Worm (Caenorhabditis elegans): ENCODE results near the gene Y55F3C.9.

The Y55F3C.9 gene

ce11 chrIV:684748-685147 lies 43.2 kb downstream of the Y55F3C.9 start:
- no peak for TF ChIP-seq F13H6.1 (tag; optimal IDR thresholded peaks at IDR 0.05)
- no peak for TF ChIP-seq nhr-11 (tag; optimal IDR thresholded peaks at IDR 0.05)
- no peak for TF ChIP-seq ztf-1 (GFP tag; conservative IDR thresholded peaks at IDR 0.05)
- no peak for TF ChIP-seq lin-13 (GFP tag; optimal IDR thresholded peaks at IDR 0.05)
- no peak for TF ChIP-seq fos-1 (tag; optimal IDR thresholded peaks at IDR 0.05)
- no peak for TF ChIP-seq ZK546.5 (tag; optimal IDR thresholded peaks at IDR 0.05)
- TF ChIP-seq unc-39 (tag; optimal IDR thresholded peaks at IDR 0.05): no peak
- no peak for TF ChIP-seq nhr-25 (tag; optimal IDR thresholded peaks at IDR 0.05)
- TF ChIP-seq unc-62 (GFP tag; optimal IDR thresholded peaks at IDR 0.05): no peak
- TF ChIP-seq C34F6.9 (tag; optimal IDR thresholded peaks at IDR 0.05): no peak
- no peak for TF ChIP-seq ama-1 (optimal IDR thresholded peaks at IDR 0.05)
- no peak for TF ChIP-seq elt-3 (tag; optimal IDR thresholded peaks at IDR 0.05)
- no peak for TF ChIP-seq gmeb-1 (tag; optimal IDR thresholded peaks at IDR 0.05)
- no peak for TF ChIP-seq R02D3.7 (tag; optimal IDR thresholded peaks at IDR 0.05)
- TF ChIP-seq nhr-21 (tag; optimal IDR thresholded peaks at IDR 0.05): no peak

ce11 chrIV:684197-684596 lies 43.8 kb downstream of the Y55F3C.9 start, which contains the start of gene cutl-28:
cutl-28 (plus strand) TSS chrIV:684497.
- TF ChIP-seq nhr-10 (tag; optimal IDR thresholded peaks at IDR 0.05): no peak
- no peak for TF ChIP-seq nhr-23 (tag; optimal IDR thresholded peaks at IDR 0.05)
- TF ChIP-seq alr-1 (tag; optimal IDR thresholded peaks at IDR 0.05): no peak
- TF ChIP-seq snpc-4 (tag; optimal IDR thresholded peaks at IDR 0.05): no peak
- no peak for TF ChIP-seq mab-5 (tag; optimal IDR thresholded peaks at IDR 0.05)
- no peak for TF ChIP-seq zag-1 (tag; optimal IDR thresholded peaks at IDR 0.05)
- no peak for TF ChIP-seq ceh-82 (tag; optimal IDR thresholded peaks at IDR 0.05)
- no peak for TF ChIP-seq nhr-237 (tag; optimal IDR thresholded peaks at IDR 0.05)
- no peak for TF ChIP-seq ceh-16 (tag; optimal IDR thresholded peaks at IDR 0.05)
- TF ChIP-seq unc-62 (GFP tag; optimal IDR thresholded peaks at IDR 0.05): no peak
- no peak for TF ChIP-seq dmd-4 (tag; optimal IDR thresholded peaks at IDR 0.05)
- TF ChIP-seq sma-9 (GFP tag; optimal IDR thresholded peaks at IDR 0.05): no peak
- no peak for TF ChIP-seq sma-9 (tag; optimal IDR thresholded peaks at IDR 0.05)
- TF ChIP-seq lsy-2 (tag; optimal IDR thresholded peaks at IDR 0.05): no peak
- TF ChIP-seq lin-13 (GFP tag; optimal IDR thresholded peaks at IDR 0.05): no peak
- no peak for TF ChIP-seq egl-27 (tag; optimal IDR thresholded peaks at IDR 0.05)
- no peak for TF ChIP-seq nhr-129 (tag; optimal IDR thresholded peaks at IDR 0.05)

ce11 chrIV:682726-683340 lies 45.2 kb downstream of the Y55F3C.9 start:
- peak; percentile 12 to 15 for TF ChIP-seq mdl-1 (tag; optimal IDR thresholded peaks at IDR 0.05)
- TF ChIP-seq ztf-1 (GFP tag; conservative IDR thresholded peaks at IDR 0.05): no peak
- TF ChIP-seq unc-39 (tag; optimal IDR thresholded peaks at IDR 0.05): no peak
- TF ChIP-seq lsy-2 (tag; optimal IDR thresholded peaks at IDR 0.05): peak in 1 of 2 experiments; percentile 36
- TF ChIP-seq nhr-129 (tag; optimal IDR thresholded peaks at IDR 0.05): peak; percentile 79
- no peak for TF ChIP-seq dmd-4 (tag; optimal IDR thresholded peaks at IDR 0.05)
- TF ChIP-seq nhr-77 (tag; optimal IDR thresholded peaks at IDR 0.05): peak; percentile 28
- TF ChIP-seq alr-1 (tag; optimal IDR thresholded peaks at IDR 0.05): no peak
- peak; percentile 4 for TF ChIP-seq sem-4 (tag; optimal IDR thresholded peaks at IDR 0.05)
- no peak for TF ChIP-seq skn-1 (tag; optimal IDR thresholded peaks at IDR 0.05)
- peak; percentile 58 for TF ChIP-seq sma-9 (GFP tag; optimal IDR thresholded peaks at IDR 0.05)
- no peak for TF ChIP-seq sma-9 (tag; optimal IDR thresholded peaks at IDR 0.05)
- no peak for TF ChIP-seq peb-1 (tag; optimal IDR thresholded peaks at IDR 0.05)
- TF ChIP-seq nhr-23 (tag; optimal IDR thresholded peaks at IDR 0.05): no peak
- TF ChIP-seq zag-1 (tag; optimal IDR thresholded peaks at IDR 0.05): no peak
- no peak for TF ChIP-seq nhr-25 (tag; optimal IDR thresholded peaks at IDR 0.05)
- peak; percentile 44 for TF ChIP-seq crh-2 (tag; optimal IDR thresholded peaks at IDR 0.05)
- peak; percentile 65 for TF ChIP-seq Y55F3AM.14 (GFP tag; optimal IDR thresholded peaks at IDR 0.05)
- no peak for TF ChIP-seq R02D3.7 (tag; optimal IDR thresholded peaks at IDR 0.05)
- no peak for TF ChIP-seq lin-39 (tag; optimal IDR thresholded peaks at IDR 0.05)
- TF ChIP-seq nhr-237 (tag; optimal IDR thresholded peaks at IDR 0.05): no peak
- TF ChIP-seq nhr-10 (tag; optimal IDR thresholded peaks at IDR 0.05): no peak
- peak; percentile 69 for TF ChIP-seq gmeb-1 (tag; optimal IDR thresholded peaks at IDR 0.05)
- TF ChIP-seq nhr-6 (tag; optimal IDR thresholded peaks at IDR 0.05): peak; percentile 8
- peak; percentile 20 for TF ChIP-seq lin-11 (tag; optimal IDR thresholded peaks at IDR 0.05)
- peak; percentile 23 for TF ChIP-seq nhr-11 (tag; optimal IDR thresholded peaks at IDR 0.05)
- no peak for TF ChIP-seq snpc-4 (tag; optimal IDR thresholded peaks at IDR 0.05)
- TF ChIP-seq egl-27 (tag; optimal IDR thresholded peaks at IDR 0.05): no peak
- peak; percentile 51 for TF ChIP-seq sma-3 (GFP tag; optimal IDR thresholded peaks at IDR 0.05)
- TF ChIP-seq elt-3 (tag; optimal IDR thresholded peaks at IDR 0.05): no peak
- no peak for TF ChIP-seq ceh-16 (tag; optimal IDR thresholded peaks at IDR 0.05)
- no peak for TF ChIP-seq ceh-82 (tag; optimal IDR thresholded peaks at IDR 0.05)
- no peak for TF ChIP-seq mbf-1 (tag; optimal IDR thresholded peaks at IDR 0.05)
- no peak for TF ChIP-seq ama-1 (optimal IDR thresholded peaks at IDR 0.05)
- TF ChIP-seq unc-62 (GFP tag; optimal IDR thresholded peaks at IDR 0.05): no peak
- no peak for TF ChIP-seq elt-1 (tag; optimal IDR thresholded peaks at IDR 0.05)
- peak; percentile 50 for TF ChIP-seq C34F6.9 (tag; optimal IDR thresholded peaks at IDR 0.05)
- TF ChIP-seq ztf-11 (tag; optimal IDR thresholded peaks at IDR 0.05): no peak
- TF ChIP-seq ZK546.5 (tag; optimal IDR thresholded peaks at IDR 0.05): no peak
- no peak for TF ChIP-seq nhr-12 (tag; optimal IDR thresholded peaks at IDR 0.05)
- TF ChIP-seq nhr-21 (tag; optimal IDR thresholded peaks at IDR 0.05): peak; percentile 81
- TF ChIP-seq unc-55 (GFP tag; optimal IDR thresholded peaks at IDR 0.05): peak; percentile 63
- peak; percentile 58 for TF ChIP-seq F13H6.1 (tag; optimal IDR thresholded peaks at IDR 0.05)
- peak; percentile 60 for TF ChIP-seq fos-1 (tag; optimal IDR thresholded peaks at IDR 0.05)

Measured in whole organism, L2 larva.